In the genomic region with DNA sequence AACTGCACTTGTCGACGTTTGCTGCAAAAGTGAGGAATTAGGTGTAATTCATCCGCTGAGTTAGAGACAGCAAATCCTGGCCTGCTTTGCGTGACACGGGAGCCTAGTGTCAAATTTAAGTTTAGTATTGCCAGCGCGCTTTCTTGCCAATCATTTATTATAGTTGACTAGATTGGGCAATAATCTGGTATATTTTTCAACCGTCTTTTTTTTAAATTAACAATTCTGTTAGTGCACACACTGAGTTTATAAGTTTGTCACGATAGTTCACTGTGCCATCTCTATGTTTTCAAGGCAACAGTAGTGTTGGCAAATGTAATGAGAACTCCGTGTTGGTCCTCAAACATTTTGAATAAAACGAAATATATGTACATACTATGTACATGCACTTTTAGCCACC, we compare ENCODE assay signal across 5 fruit fly cellular contexts.
TF ChIP-seq lines count a peak whose summit lies in the region.

TSS of gene CG9641 (minus strand) at position 34 of the 400 bp plus-strand sequence.
TSS of gene CG3165 (plus strand) at position 294 of the 400 bp plus-strand sequence.

- peak; percentile 35 for TF ChIP-seq CTCF in whole organism, embryonic (GFP tag; optimal IDR thresholded peaks at IDR 0.05; lab: Kevin White, UChicago)

TF ChIP-seq in whole organism, adult, 20 proteins besides CTCF, POLR2A, EP300 and RAD21 (continues in another document):
- TF ChIP-seq cnc (optimal IDR thresholded peaks at IDR 0.05; lab: Kevin White, UChicago) = no peak
- no peak for TF ChIP-seq Hr96 (GFP tag; optimal IDR thresholded peaks at IDR 0.05; lab: Kevin White, UChicago)
- TF ChIP-seq kay (GFP tag; lab: Kevin White, UChicago; ENCODE audit: borderline replicate concordance) = no peak
- TF ChIP-seq ovo (GFP tag; optimal IDR thresholded peaks at IDR 0.05; lab: Kevin White, UChicago) = peak; percentile 67
- TF ChIP-seq CG1620 (GFP tag; optimal IDR thresholded peaks at IDR 0.05; lab: Kevin White, UChicago) = peak; percentile 87
- TF ChIP-seq CG7101 (tag; optimal IDR thresholded peaks at IDR 0.05; lab: Kevin White, UChicago) = peak; percentile 78
- TF ChIP-seq pad (GFP tag; optimal IDR thresholded peaks at IDR 0.05; lab: Kevin White, UChicago) = peak; percentile 70
- TF ChIP-seq cic (GFP tag; optimal IDR thresholded peaks at IDR 0.05; lab: Kevin White, UChicago) = peak; percentile 45
- peak; percentile 78 for TF ChIP-seq Mnt (GFP tag; optimal IDR thresholded peaks at IDR 0.05; lab: Kevin White, UChicago)
- TF ChIP-seq Clk (GFP tag; optimal IDR thresholded peaks at IDR 0.05; lab: Kevin White, UChicago) = peak; percentile 63
- peak; percentile 49 for TF ChIP-seq tj (GFP tag; optimal IDR thresholded peaks at IDR 0.05; lab: Kevin White, UChicago)
- peak; percentile 75 for TF ChIP-seq CG7045 (GFP tag; optimal IDR thresholded peaks at IDR 0.05; lab: Kevin White, UChicago)
- peak; percentile 76 for TF ChIP-seq bab1 (GFP tag; optimal IDR thresholded peaks at IDR 0.05; lab: Kevin White, UChicago)
- peak; percentile 73 for TF ChIP-seq CG12768 (GFP tag; optimal IDR thresholded peaks at IDR 0.05; lab: Kevin White, UChicago)
- peak; percentile 81 for TF ChIP-seq CG11617 (GFP tag; optimal IDR thresholded peaks at IDR 0.05; lab: Kevin White, UChicago)
- no peak for TF ChIP-seq toe (GFP tag; optimal IDR thresholded peaks at IDR 0.05; lab: Kevin White, UChicago)
- TF ChIP-seq CG5204 (GFP tag; optimal IDR thresholded peaks at IDR 0.05; lab: Kevin White, UChicago) = no peak

TF ChIP-seq in whole organism, embryonic, 481 proteins besides CTCF, POLR2A, EP300 and RAD21 (continues in another document):
- TF ChIP-seq CG15269 (tag; optimal IDR thresholded peaks at IDR 0.05; lab: Kevin White, UChicago) (no peak), eve (GFP tag; optimal IDR thresholded peaks at IDR 0.05; lab: Kevin White, UChicago) (no peak), CG15601 (tag; optimal IDR thresholded peaks at IDR 0.05; lab: Kevin White, UChicago) (no peak), CG2202 (tag; optimal IDR thresholded peaks at IDR 0.05; lab: Kevin White, UChicago) (peak; percentile 61), CG11456 (GFP tag; IDR thresholded peaks at IDR 0.05; lab: Robert Waterston, UW) (peak; percentile 90), pan (optimal IDR thresholded peaks at IDR 0.05; lab: Kevin White, UChicago) (no peak), pan (GFP tag; optimal IDR thresholded peaks at IDR 0.05 in 1 of 2, IDR thresholded peaks at IDR 0.05 in 1 of 2) (peak in 1 of 2 experiments; percentile 79), CG3838 (GFP tag; optimal IDR thresholded peaks at IDR 0.05; lab: Kevin White, UChicago) (peak; percentile 59), Camta (GFP tag; optimal IDR thresholded peaks at IDR 0.05; lab: Kevin White, UChicago) (peak; percentile 86), CG43689 (GFP tag; IDR thresholded peaks at IDR 0.05; lab: Robert Waterston, UW) (peak; percentile 52), sd (tag; optimal IDR thresholded peaks at IDR 0.05; lab: Kevin White, UChicago) (peak; percentile 62), CG12744 (GFP tag; optimal IDR thresholded peaks at IDR 0.05; lab: Kevin White, UChicago) (peak; percentile 56), Mad (GFP tag; optimal IDR thresholded peaks at IDR 0.05; lab: Kevin White, UChicago) (peak; percentile 88), toy (GFP tag; IDR thresholded peaks at IDR 0.05; lab: Robert Waterston, UW) (no peak), zfh1 (GFP tag; IDR thresholded peaks at IDR 0.05; lab: Robert Waterston, UW) (peak; percentile 86), CG13287 (GFP tag; IDR thresholded peaks at IDR 0.05; lab: Robert Waterston, UW; ENCODE audit: partially characterized antibody) (peak; percentile 98), run (tag; optimal IDR thresholded peaks at IDR 0.05; lab: Kevin White, UChicago) (peak; percentile 20)

TF ChIP-seq in whole organism, prepupa, 60 proteins besides CTCF, POLR2A, EP300 and RAD21 (continues in another document):
- peak in 1 of 2 experiments; percentile 58 for TF ChIP-seq salr (GFP tag; optimal IDR thresholded peaks at IDR 0.05; lab: Kevin White, UChicago)
- TF ChIP-seq CG16779 (tag; optimal IDR thresholded peaks at IDR 0.05; lab: Kevin White, UChicago) = no peak
- no peak for TF ChIP-seq net (GFP tag; optimal IDR thresholded peaks at IDR 0.05; lab: Kevin White, UChicago)
- TF ChIP-seq CG11294 (GFP tag; IDR thresholded peaks at IDR 0.05; lab: Robert Waterston, UW) = peak; percentile 66; the same call in 1 of the 2 replicates
- no peak for TF ChIP-seq dac (GFP tag; optimal IDR thresholded peaks at IDR 0.05; lab: Kevin White, UChicago)
- TF ChIP-seq Met (GFP tag; optimal IDR thresholded peaks at IDR 0.05; lab: Kevin White, UChicago) = no peak
- peak; percentile 73 for TF ChIP-seq Sox15 (GFP tag; optimal IDR thresholded peaks at IDR 0.05; lab: Kevin White, UChicago)
- peak; percentile 64 for TF ChIP-seq Eip93F (GFP tag; optimal IDR thresholded peaks at IDR 0.05; lab: Kevin White, UChicago)
- TF ChIP-seq cyc (GFP tag; optimal IDR thresholded peaks at IDR 0.05; lab: Kevin White, UChicago) = peak; percentile 92
- TF ChIP-seq CG3919 (GFP tag; optimal IDR thresholded peaks at IDR 0.05; lab: Kevin White, UChicago) = no peak
- TF ChIP-seq fd85E (GFP tag; optimal IDR thresholded peaks at IDR 0.05; lab: Kevin White, UChicago) = no peak
- no peak for TF ChIP-seq CG8319 (GFP tag; optimal IDR thresholded peaks at IDR 0.05; lab: Kevin White, UChicago)
- TF ChIP-seq Hr38 (GFP tag; optimal IDR thresholded peaks at IDR 0.05; lab: Kevin White, UChicago) = peak; percentile 15
- TF ChIP-seq fd59A (GFP tag; optimal IDR thresholded peaks at IDR 0.05; lab: Kevin White, UChicago) = peak; percentile 74
- TF ChIP-seq dsx (GFP tag; optimal IDR thresholded peaks at IDR 0.05; lab: Kevin White, UChicago; ENCODE audit: poor library complexity, severe bottlenecking) = no peak
- peak; percentile 82 for TF ChIP-seq Gug (GFP tag; IDR thresholded peaks at IDR 0.05; lab: Robert Waterston, UW)
- no peak for TF ChIP-seq CG10631 (GFP tag; optimal IDR thresholded peaks at IDR 0.05; lab: Kevin White, UChicago)
- no peak for TF ChIP-seq CG6808 (GFP tag; optimal IDR thresholded peaks at IDR 0.05; lab: Kevin White, UChicago)

TF ChIP-seq in whole organism, pupa, 21 proteins besides CTCF, POLR2A, EP300 and RAD21 (continues in another document):
- TF ChIP-seq CG14655 (GFP tag; optimal IDR thresholded peaks at IDR 0.05; lab: Kevin White, UChicago) (no peak), CG12605 (GFP tag; IDR thresholded peaks at IDR 0.05; lab: Robert Waterston, UW) (peak; percentile 44; the same call in 1 of the 2 replicates), fd96Ca (GFP tag; IDR thresholded peaks at IDR 0.05; lab: Robert Waterston, UW) (peak; percentile 91), CG17806 (tag; optimal IDR thresholded peaks at IDR 0.05; lab: Kevin White, UChicago) (peak; percentile 74), Pif1A (GFP tag; optimal IDR thresholded peaks at IDR 0.05; lab: Kevin White, UChicago) (no peak), Pif1B (GFP tag; optimal IDR thresholded peaks at IDR 0.05; lab: Kevin White, UChicago) (no peak), CG10348 (GFP tag; IDR thresholded peaks at IDR 0.05; lab: Robert Waterston, UW) (no peak), CG4496 (GFP tag; IDR thresholded peaks at IDR 0.05; lab: Robert Waterston, UW) (peak; percentile 86), rn (GFP tag; IDR thresholded peaks at IDR 0.05; lab: Robert Waterston, UW) (peak; percentile 74; the same call in 1 of the 2 replicates), D1 (tag; optimal IDR thresholded peaks at IDR 0.05; lab: Kevin White, UChicago) (no peak), CG32121 (GFP tag; IDR thresholded peaks at IDR 0.05; lab: Robert Waterston, UW) (peak; percentile 81), EcR (GFP tag; optimal IDR thresholded peaks at IDR 0.05; lab: Kevin White, UChicago) (no peak), gl (tag; optimal IDR thresholded peaks at IDR 0.05; lab: Kevin White, UChicago) (peak; percentile 53), Ets98B (GFP tag; IDR thresholded peaks at IDR 0.05; lab: Robert Waterston, UW) (peak; percentile 71), CG8159 (tag; optimal IDR thresholded peaks at IDR 0.05; lab: Kevin White, UChicago) (peak; percentile 82), Snoo (tag; optimal IDR thresholded peaks at IDR 0.05; lab: Kevin White, UChicago) (peak; percentile 79), CG34367 (tag; optimal IDR thresholded peaks at IDR 0.05; lab: Kevin White, UChicago) (peak; percentile 77), CG9948 (tag; optimal IDR thresholded peaks at IDR 0.05; lab: Kevin White, UChicago) (peak; percentile 71), CG13204 (GFP tag; optimal IDR thresholded peaks at IDR 0.05; lab: Kevin White, UChicago) (no peak), CG8301 (tag; optimal IDR thresholded peaks at IDR 0.05; lab: Kevin White, UChicago) (no peak)

TF ChIP-seq in whole organism, wandering third instar larva, 38 proteins besides CTCF, POLR2A, EP300 and RAD21:
- TF ChIP-seq CG32264 (GFP tag; optimal IDR thresholded peaks at IDR 0.05; lab: Kevin White, UChicago) (no peak), HLH106 (tag; optimal IDR thresholded peaks at IDR 0.05; lab: Kevin White, UChicago) (peak; percentile 90), Myc (optimal IDR thresholded peaks at IDR 0.05; lab: Kevin White, UChicago) (no peak), foxo (GFP tag; optimal IDR thresholded peaks at IDR 0.05; lab: Kevin White, UChicago) (peak in 1 of 2 experiments; percentile 93), CG9705 (GFP tag; optimal IDR thresholded peaks at IDR 0.05; lab: Kevin White, UChicago) (peak; percentile 89), Sp1 (GFP tag; optimal IDR thresholded peaks at IDR 0.05; lab: Kevin White, UChicago) (peak; percentile 85), Hr83 (GFP tag; optimal IDR thresholded peaks at IDR 0.05; lab: Kevin White, UChicago; ENCODE audit: poor library complexity, severe bottlenecking) (peak; percentile 87), sv (GFP tag; optimal IDR thresholded peaks at IDR 0.05; lab: Kevin White, UChicago) (peak; percentile 89), ey (GFP tag; optimal IDR thresholded peaks at IDR 0.05; lab: Kevin White, UChicago) (peak; percentile 90), Dif (GFP tag; optimal IDR thresholded peaks at IDR 0.05; lab: Kevin White, UChicago; ENCODE audit: partially characterized antibody) (no peak), fru (GFP tag; optimal IDR thresholded peaks at IDR 0.05; lab: Kevin White, UChicago) (no peak), OdsH (GFP tag; optimal IDR thresholded peaks at IDR 0.05; lab: Kevin White, UChicago) (peak; percentile 88), Rel (GFP tag; optimal IDR thresholded peaks at IDR 0.05; lab: Kevin White, UChicago) (no peak), Rel (tag; optimal IDR thresholded peaks at IDR 0.05; lab: Kevin White, UChicago) (peak; percentile 68), psq (GFP tag; optimal IDR thresholded peaks at IDR 0.05; lab: Kevin White, UChicago) (peak; percentile 79), jim (GFP tag; optimal IDR thresholded peaks at IDR 0.05; lab: Kevin White, UChicago) (no peak), GATAd (GFP tag; optimal IDR thresholded peaks at IDR 0.05; lab: Kevin White, UChicago) (peak; percentile 71)
